Fruit fly (Drosophila melanogaster): Measurements from ENCODE around the gene Epg5.

The Epg5 gene

dm6 chr3R:18741027-18741843, 17.4 kb downstream of the Epg5 start (continued):
- TF ChIP-seq Hr39 (GFP tag; optimal IDR thresholded peaks at IDR 0.05), result peak; percentile 91
- TF ChIP-seq CG6792 (GFP tag; optimal IDR thresholded peaks at IDR 0.05), result peak; percentile 91
- peak; percentile 95 for TF ChIP-seq OdsH (GFP tag; optimal IDR thresholded peaks at IDR 0.05)
- peak; percentile 92 for TF ChIP-seq Lpt (GFP tag; optimal IDR thresholded peaks at IDR 0.05)
- TF ChIP-seq Sox15 (GFP tag; optimal IDR thresholded peaks at IDR 0.05), result peak; percentile 85
- peak; percentile 67 for TF ChIP-seq CG16779 (tag; optimal IDR thresholded peaks at IDR 0.05)
- TF ChIP-seq ss (GFP tag; optimal IDR thresholded peaks at IDR 0.05), result peak; percentile 80 to 84
- peak; percentile 97 for TF ChIP-seq esn (GFP tag; optimal IDR thresholded peaks at IDR 0.05)
- peak; percentile 87 for TF ChIP-seq Ets96B (tag; optimal IDR thresholded peaks at IDR 0.05)
- TF ChIP-seq salr (GFP tag; optimal IDR thresholded peaks at IDR 0.05), result peak; percentile 65 to 87
- peak; percentile 82 for TF ChIP-seq CG11294 (GFP tag; IDR thresholded peaks at IDR 0.05)
- TF ChIP-seq achi (GFP tag; optimal IDR thresholded peaks at IDR 0.05), result peak; percentile 93
- peak; percentile 87 for TF ChIP-seq CG3032 (tag; optimal IDR thresholded peaks at IDR 0.05)
- peak; percentile 93 for TF ChIP-seq CG6854 (GFP tag; optimal IDR thresholded peaks at IDR 0.05)
- TF ChIP-seq CG15336 (GFP tag; IDR thresholded peaks at IDR 0.05), result peak; percentile 95
- peak; percentile 84 for TF ChIP-seq Hr4 (GFP tag; optimal IDR thresholded peaks at IDR 0.05)
- peak; percentile 85 for TF ChIP-seq CG7368 (GFP tag; optimal IDR thresholded peaks at IDR 0.05)
- TF ChIP-seq dsx (GFP tag; optimal IDR thresholded peaks at IDR 0.05; ENCODE audit: poor library complexity, severe bottlenecking), result peak; percentile 88
- peak; percentile 61 for TF ChIP-seq fd85E (GFP tag; optimal IDR thresholded peaks at IDR 0.05)
- TF ChIP-seq Eip75B (GFP tag; optimal IDR thresholded peaks at IDR 0.05), result peak; percentile 86
- peak; percentile 81 for TF ChIP-seq CG4318 (GFP tag; optimal IDR thresholded peaks at IDR 0.05)
- TF ChIP-seq lz (GFP tag; optimal IDR thresholded peaks at IDR 0.05), result peak; percentile 96
- TF ChIP-seq CG8319 (GFP tag; optimal IDR thresholded peaks at IDR 0.05), result peak; percentile 69
- TF ChIP-seq CG11762 (GFP tag; optimal IDR thresholded peaks at IDR 0.05; ENCODE audit: insufficient read depth), result peak; percentile 85
- TF ChIP-seq Met (GFP tag; optimal IDR thresholded peaks at IDR 0.05), result peak; percentile 95
- TF ChIP-seq dac (GFP tag; optimal IDR thresholded peaks at IDR 0.05), result peak; percentile 74
- peak; percentile 94 for TF ChIP-seq CG10631 (GFP tag; optimal IDR thresholded peaks at IDR 0.05)
- TF ChIP-seq vri (GFP tag; optimal IDR thresholded peaks at IDR 0.05), result peak; percentile 90
- peak; percentile 97 for TF ChIP-seq svp (GFP tag)

dm6 chr3R:18739978-18740954, 18.4 kb downstream of the Epg5 start:
- TF ChIP-seq Blimp-1 (GFP tag; optimal IDR thresholded peaks at IDR 0.05), result no peak
- peak; percentile 76 for TF ChIP-seq Eip78C (GFP tag)
- TF ChIP-seq CG10669 (GFP tag; optimal IDR thresholded peaks at IDR 0.05), result no peak
- no peak for TF ChIP-seq Sox14 (GFP tag; optimal IDR thresholded peaks at IDR 0.05)
- peak; percentile 10 for TF ChIP-seq Smox (GFP tag; optimal IDR thresholded peaks at IDR 0.05)
- no peak for TF ChIP-seq CG10631 (GFP tag; optimal IDR thresholded peaks at IDR 0.05)
- TF ChIP-seq CG6163 (GFP tag; IDR thresholded peaks at IDR 0.05), result peak; percentile 47; the same call in 1 of the 3 replicates
- no peak for TF ChIP-seq CG8319 (GFP tag; optimal IDR thresholded peaks at IDR 0.05)
- peak; percentile 7 for TF ChIP-seq CG6276 (GFP tag; optimal IDR thresholded peaks at IDR 0.05)
- TF ChIP-seq Met (GFP tag; optimal IDR thresholded peaks at IDR 0.05), result peak; percentile 24
- no peak for TF ChIP-seq ss (GFP tag; optimal IDR thresholded peaks at IDR 0.05)
- peak; percentile 21; the same call in 1 of the 2 replicates for TF ChIP-seq CG15336 (GFP tag; IDR thresholded peaks at IDR 0.05)
- peak; percentile 40 for TF ChIP-seq fkh (GFP tag; optimal IDR thresholded peaks at IDR 0.05)
- TF ChIP-seq Hr4 (GFP tag; optimal IDR thresholded peaks at IDR 0.05), result no peak
- TF ChIP-seq vri (GFP tag; optimal IDR thresholded peaks at IDR 0.05), result peak; percentile 13
- peak; percentile 4 for TF ChIP-seq CG1621 (tag; optimal IDR thresholded peaks at IDR 0.05)
- TF ChIP-seq Eip93F (GFP tag; optimal IDR thresholded peaks at IDR 0.05), result no peak
